Worm (Caenorhabditis elegans): ENCODE results near the gene F11C7.2.

Gene F11C7.2

DNA sequence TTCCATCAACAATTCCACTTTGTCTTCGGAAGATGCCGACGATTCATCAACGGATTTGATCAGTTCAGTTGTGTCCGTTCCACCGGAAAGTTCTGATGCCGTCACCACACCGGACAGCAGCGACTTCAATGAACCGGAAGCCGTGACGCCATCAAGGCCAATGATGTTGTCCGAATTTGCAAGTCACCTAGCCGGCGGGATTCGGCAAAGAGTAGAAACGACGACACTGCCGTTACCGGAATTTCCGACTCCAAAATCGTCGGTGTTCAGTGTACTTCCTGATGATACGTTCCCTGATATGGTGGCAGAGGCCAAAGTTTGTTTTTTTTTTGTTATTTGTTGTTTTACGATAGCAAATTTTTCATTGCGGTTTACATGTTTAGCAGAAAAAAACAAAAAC is 33.1 kb upstream of the F11C7.2 start:
- no peak for TF ChIP-seq lin-13 (tag; optimal IDR thresholded peaks at IDR 0.05)
- no peak for TF ChIP-seq sem-2 (GFP tag; optimal IDR thresholded peaks at IDR 0.05)
- TF ChIP-seq hlh-1 (tag; optimal IDR thresholded peaks at IDR 0.05): no peak
- TF ChIP-seq nhr-28 (tag; optimal IDR thresholded peaks at IDR 0.05): no peak
- TF ChIP-seq tbx-8 (GFP tag; optimal IDR thresholded peaks at IDR 0.05): no peak
- no peak for TF ChIP-seq nhr-12 (tag; optimal IDR thresholded peaks at IDR 0.05)
- TF ChIP-seq flh-1 (GFP tag; optimal IDR thresholded peaks at IDR 0.05): no peak
- no peak for TF ChIP-seq unc-62 (GFP tag; optimal IDR thresholded peaks at IDR 0.05)
- TF ChIP-seq nhr-76 (tag; optimal IDR thresholded peaks at IDR 0.05): no peak
- no peak for TF ChIP-seq ceh-39 (tag; optimal IDR thresholded peaks at IDR 0.05)
- no peak for TF ChIP-seq nhr-2 (tag; optimal IDR thresholded peaks at IDR 0.05)
- TF ChIP-seq zip-8 (tag; optimal IDR thresholded peaks at IDR 0.05): no peak
- no peak for TF ChIP-seq lin-32 (GFP tag; optimal IDR thresholded peaks at IDR 0.05)
- no peak for TF ChIP-seq ceh-83 (GFP tag; optimal IDR thresholded peaks at IDR 0.05)
- no peak for TF ChIP-seq drap-1 (GFP tag; optimal IDR thresholded peaks at IDR 0.05)
- no peak for TF ChIP-seq sptf-1 (tag; optimal IDR thresholded peaks at IDR 0.05)
- TF ChIP-seq unc-39 (tag; optimal IDR thresholded peaks at IDR 0.05): no peak
- no peak for TF ChIP-seq mep-1 (tag; optimal IDR thresholded peaks at IDR 0.05)
- no peak for TF ChIP-seq snpc-4 (tag; optimal IDR thresholded peaks at IDR 0.05)

ce11 chrX:17368542-17368941 is 28.1 kb upstream of the F11C7.2 start, which contains the start of gene mfsd-10:
TSS of gene mfsd-10 (minus strand) at chrX:17368642.
- no peak for TF ChIP-seq cnd-1 (tag; optimal IDR thresholded peaks at IDR 0.05)
- TF ChIP-seq mab-5 (tag; optimal IDR thresholded peaks at IDR 0.05): no peak
- no peak for TF ChIP-seq unc-62 (GFP tag; optimal IDR thresholded peaks at IDR 0.05)
- no peak for TF ChIP-seq M03D4.4 (tag; optimal IDR thresholded peaks at IDR 0.05)
- no peak for TF ChIP-seq sem-2 (GFP tag; optimal IDR thresholded peaks at IDR 0.05)
- no peak for TF ChIP-seq flh-1 (GFP tag; optimal IDR thresholded peaks at IDR 0.05)
- TF ChIP-seq ham-2 (GFP tag; optimal IDR thresholded peaks at IDR 0.05): no peak
- no peak for TF ChIP-seq sptf-1 (tag; optimal IDR thresholded peaks at IDR 0.05)
- TF ChIP-seq ces-1 (GFP tag; optimal IDR thresholded peaks at IDR 0.05): no peak
- no peak for TF ChIP-seq drap-1 (GFP tag; optimal IDR thresholded peaks at IDR 0.05)
- TF ChIP-seq nhr-237 (tag; optimal IDR thresholded peaks at IDR 0.05): no peak
- TF ChIP-seq nhr-12 (tag; optimal IDR thresholded peaks at IDR 0.05): no peak
- no peak for TF ChIP-seq mep-1 (tag; optimal IDR thresholded peaks at IDR 0.05)
- TF ChIP-seq nhr-2 (tag; optimal IDR thresholded peaks at IDR 0.05): no peak
- no peak for TF ChIP-seq ceh-83 (GFP tag; optimal IDR thresholded peaks at IDR 0.05)
- TF ChIP-seq zip-8 (tag; optimal IDR thresholded peaks at IDR 0.05): no peak
- no peak for TF ChIP-seq elt-1 (tag; optimal IDR thresholded peaks at IDR 0.05; ENCODE audit: borderline replicate concordance, insufficient read depth)
- no peak for TF ChIP-seq ceh-39 (tag; optimal IDR thresholded peaks at IDR 0.05)

DNA sequence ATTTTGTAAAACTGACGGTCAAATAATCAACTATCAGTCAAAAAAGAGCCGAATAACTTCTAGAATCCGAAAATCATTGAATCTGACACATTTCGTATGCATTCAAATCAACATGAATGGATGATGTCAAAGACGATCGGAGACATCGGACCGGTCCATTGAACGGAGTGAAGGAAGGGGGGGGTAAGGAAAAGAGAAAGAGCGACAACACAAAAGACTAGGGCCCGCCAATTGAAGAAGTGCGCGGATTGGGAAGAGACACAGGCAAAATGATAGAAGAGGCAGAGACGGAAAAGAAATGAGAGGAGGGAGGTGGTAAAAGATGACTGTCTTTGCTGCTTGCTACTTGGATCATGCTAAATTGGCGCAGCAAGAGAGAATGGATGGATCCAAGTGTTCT is 27.1 kb upstream of the F11C7.2 start:
- no peak for TF ChIP-seq ces-1 (GFP tag; optimal IDR thresholded peaks at IDR 0.05)
- peak; percentile 45 for TF ChIP-seq ham-2 (GFP tag; optimal IDR thresholded peaks at IDR 0.05)
- no peak for TF ChIP-seq mls-2 (tag; optimal IDR thresholded peaks at IDR 0.05)
- no peak for TF ChIP-seq ztf-11 (tag; optimal IDR thresholded peaks at IDR 0.05)

ce11 chrX:17373955-17374354 is 22.7 kb upstream of the F11C7.2 start:
- peak; percentile 64 for TF ChIP-seq unc-62 (GFP tag; optimal IDR thresholded peaks at IDR 0.05)
- TF ChIP-seq mep-1 (tag; optimal IDR thresholded peaks at IDR 0.05): no peak
- no peak for TF ChIP-seq sem-2 (GFP tag; optimal IDR thresholded peaks at IDR 0.05)

DNA sequence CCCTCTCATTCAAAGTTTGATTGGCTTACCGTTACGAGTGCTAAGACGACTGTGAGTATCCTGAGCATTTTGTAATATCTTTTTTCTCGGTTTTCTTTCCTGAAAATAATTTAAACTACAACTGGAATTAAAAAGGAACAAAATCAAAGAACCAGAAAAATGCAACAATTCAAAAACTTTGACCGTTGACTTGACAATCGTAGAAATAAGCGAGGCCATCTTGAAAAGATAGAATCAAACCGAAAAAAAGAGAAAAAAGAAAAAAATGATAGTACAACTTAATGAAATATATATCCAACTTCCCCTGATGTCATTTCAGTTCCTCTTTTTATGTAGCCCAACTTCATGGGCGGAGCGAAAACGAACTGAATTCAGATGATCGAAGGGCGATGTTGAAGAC is 22.1 kb upstream of the F11C7.2 start, which contains the start of gene F10D7.3:
Gene F10D7.3 (minus strand): TSS at position 101 of the 400 bp plus-strand sequence.
- TF ChIP-seq mls-2 (tag; optimal IDR thresholded peaks at IDR 0.05): no peak
- no peak for TF ChIP-seq elt-1 (tag; optimal IDR thresholded peaks at IDR 0.05; ENCODE audit: borderline replicate concordance, insufficient read depth)
- no peak for TF ChIP-seq flh-1 (GFP tag; optimal IDR thresholded peaks at IDR 0.05)
- no peak for TF ChIP-seq ceh-43 (GFP tag; optimal IDR thresholded peaks at IDR 0.05)
- TF ChIP-seq M03D4.4 (tag; optimal IDR thresholded peaks at IDR 0.05): no peak
- no peak for TF ChIP-seq mab-5 (tag; optimal IDR thresholded peaks at IDR 0.05)
- no peak for TF ChIP-seq unc-62 (GFP tag; optimal IDR thresholded peaks at IDR 0.05)
- no peak for TF ChIP-seq ceh-83 (GFP tag; optimal IDR thresholded peaks at IDR 0.05)
- TF ChIP-seq lin-32 (GFP tag; optimal IDR thresholded peaks at IDR 0.05): no peak
- no peak for TF ChIP-seq nhr-12 (tag; optimal IDR thresholded peaks at IDR 0.05)
- no peak for TF ChIP-seq nhr-76 (tag; optimal IDR thresholded peaks at IDR 0.05)

ce11 chrX:17375877-17376276 is 20.7 kb upstream of the F11C7.2 start:
- TF ChIP-seq nhr-28 (tag; optimal IDR thresholded peaks at IDR 0.05) (no peak), sptf-1 (tag; optimal IDR thresholded peaks at IDR 0.05) (no peak), mab-5 (tag; optimal IDR thresholded peaks at IDR 0.05) (no peak), unc-120 (tag; optimal IDR thresholded peaks at IDR 0.05; ENCODE audit: poor library complexity, severe bottlenecking) (no peak), snpc-4 (tag; optimal IDR thresholded peaks at IDR 0.05) (no peak), nhr-76 (tag; optimal IDR thresholded peaks at IDR 0.05) (no peak), unc-62 (GFP tag; optimal IDR thresholded peaks at IDR 0.05) (no peak), ztf-11 (tag; optimal IDR thresholded peaks at IDR 0.05) (no peak), sem-2 (GFP tag; optimal IDR thresholded peaks at IDR 0.05) (no peak), zip-8 (tag; optimal IDR thresholded peaks at IDR 0.05) (no peak), nhr-12 (tag; optimal IDR thresholded peaks at IDR 0.05) (no peak)

Data from whole organism, mixed stage, embryonic.